Worm (Caenorhabditis elegans) whole organism, young adult: ENCODE data around the gene F21C10.4.

Experiments used
- B0035.1 ChIP-seq: sonication (generic microtip); optimal IDR thresholded peaks from 2 replicates; lab custom pipeline; 2016; ENCODE audit warnings: missing genetic modification characterization, mild to moderate bottlenecking, missing compliant biosample characterization, missing genotype, missing genetic modification reagents
- B0336.3 ChIP-seq: fragments of 200-800 bp; sonication (Bioruptor generic); IDR thresholded peaks from 2 replicates; pipeline ENCODE4 v1.3.6; 2022; ENCODE audit warnings: missing genetic modification characterization, missing compliant biosample characterization
- C06A6.2 ChIP-seq: fragments of 200-800 bp; sonication (Bioruptor generic); conservative IDR thresholded peaks from 2 replicates; pipeline ENCODE4 v1.3.6; 2022; ENCODE audit warnings: missing genetic modification characterization, missing compliant biosample characterization
- F10E7.11 ChIP-seq: sonication (generic microtip); optimal IDR thresholded peaks from 2 replicates; lab custom pipeline; 2017; ENCODE audit warnings: mild to moderate bottlenecking, missing genetic modification characterization, moderate library complexity, missing compliant biosample characterization
- F22D6.2 ChIP-seq: sonication (generic microtip); optimal IDR thresholded peaks from 2 replicates; lab custom pipeline; 2016; ENCODE audit warnings: mild to moderate bottlenecking, missing genetic modification characterization, missing compliant biosample characterization
- F23B12.7 ChIP-seq: sonication (generic microtip); optimal IDR thresholded peaks from 2 replicates; lab custom pipeline; 2017; ENCODE audit warnings: missing genetic modification characterization, mild to moderate bottlenecking, missing compliant biosample characterization, antibody characterized with exemption, moderate library complexity; ENCODE audit not compliant: insufficient read depth
- F33H1.4 ChIP-seq: fragments of 200-800 bp; sonication (Bioruptor generic); IDR thresholded peaks from 2 replicates; pipeline ENCODE4 v1.3.6; 2022; ENCODE audit warnings: missing genetic modification reagents, missing genetic modification characterization, missing compliant biosample characterization
- K12H6.12 ChIP-seq: fragments of 200-800 bp; sonication (Bioruptor generic); optimal IDR thresholded peaks from 2 replicates; lab custom pipeline; 2018; ENCODE audit warnings: mild to moderate bottlenecking, missing genetic modification characterization, missing compliant biosample characterization
- Y53G8AR.9 ChIP-seq: fragments of 200-800 bp; sonication (Bioruptor generic); conservative IDR thresholded peaks from 2 replicates; pipeline ENCODE4 v1.3.6; 2022; ENCODE audit warnings: missing genetic modification reagents, missing genetic modification characterization, missing compliant biosample characterization
- Y67H2A.10 ChIP-seq: fragments of 200-800 bp; sonication (Bioruptor generic); conservative IDR thresholded peaks from 2 replicates; pipeline ENCODE4 v1.3.6; 2022; ENCODE audit warnings: missing genetic modification reagents, missing genetic modification characterization, missing compliant biosample characterization
- Y95B8A.8 ChIP-seq: fragments of 200-800 bp; sonication (Bioruptor generic); IDR thresholded peaks from 2 replicates; pipeline ENCODE4 v1.3.6; 2022; ENCODE audit warnings: missing genetic modification reagents, missing genetic modification characterization, missing compliant biosample characterization
- ZK185.1 ChIP-seq: sonication (generic microtip); optimal IDR thresholded peaks from 2 replicates; lab custom pipeline; 2016; ENCODE audit warnings: mild to moderate bottlenecking, missing genetic modification characterization, missing compliant biosample characterization; ENCODE audit not compliant: poor library complexity, severe bottlenecking
- akir-1 ChIP-seq: fragments of 200-800 bp; sonication (Bioruptor generic); optimal IDR thresholded peaks from 2 replicates; lab custom pipeline; 2018; ENCODE audit warnings: mild to moderate bottlenecking, missing genetic modification characterization, moderate library complexity, missing compliant biosample characterization
- ama-1 ChIP-seq, 3 experiments: fragments of 150-350 bp in 1 of 3; sonication (generic microtip) in 2 of 3; optimal IDR thresholded peaks; 2 replicates each; lab custom pipeline; 2014 to 2018; ENCODE audit warnings: missing biosample characterization in 2 of 3, missing genetic modification characterization in 2 of 3, missing genetic modification reagents in 2 of 3
- cebp-1 ChIP-seq, 2 experiments: fragments of 200-800 bp in 1 of 2; sonication (Bioruptor generic) in 1 of 2; sonication (generic microtip) in 1 of 2; IDR thresholded peaks in 1 of 2; optimal IDR thresholded peaks in 1 of 2; 2 replicates each; pipeline versions ENCODE4 v1.3.6 to Lab custom; 2017 to 2022; ENCODE audit warnings: missing compliant biosample characterization in 2 of 2, missing genetic modification characterization in 2 of 2, mild to moderate bottlenecking in 1 of 2, missing genetic modification reagents in 1 of 2, moderate library complexity in 1 of 2
- ceh-100 ChIP-seq: fragments of 200-800 bp; sonication (Bioruptor generic); IDR thresholded peaks from 2 replicates; pipeline ENCODE4 v1.3.6; 2022; ENCODE audit warnings: missing genetic modification reagents, missing genetic modification characterization, missing compliant biosample characterization
- ceh-27 ChIP-seq: fragments of 200-800 bp; sonication (Bioruptor generic); optimal IDR thresholded peaks from 2 replicates; lab custom pipeline; 2018; ENCODE audit warnings: mild to moderate bottlenecking, missing genetic modification characterization, moderate library complexity, missing compliant biosample characterization
- ceh-91 ChIP-seq: fragments of 200-800 bp; sonication (Bioruptor generic); IDR thresholded peaks from 2 replicates; pipeline ENCODE4 v1.3.6; 2022; ENCODE audit warnings: missing genetic modification reagents, missing genetic modification characterization, missing compliant biosample characterization
- die-1 ChIP-seq: sonication (generic microtip); optimal IDR thresholded peaks from 2 replicates; lab custom pipeline; 2016; ENCODE audit warnings: missing genotype, mild to moderate bottlenecking, missing genetic modification characterization, missing compliant biosample characterization
- dpl-1 ChIP-seq: fragments of 150-350 bp; optimal IDR thresholded peaks from 2 replicates; lab custom pipeline; 2014; ENCODE audit warnings: missing biosample characterization, missing genetic modification reagents, missing genetic modification characterization
- efl-1 ChIP-seq: fragments of 150-350 bp; optimal IDR thresholded peaks from 2 replicates; lab custom pipeline; 2014; ENCODE audit warnings: missing biosample characterization, missing genetic modification reagents, missing genetic modification characterization
- ekl-4 ChIP-seq: fragments of 200-800 bp; sonication (Bioruptor generic); IDR thresholded peaks from 2 replicates; pipeline ENCODE4 v1.3.6; 2022; ENCODE audit warnings: missing genetic modification reagents, missing genetic modification characterization, missing compliant biosample characterization
- him-1 ChIP-seq: sonication (generic microtip); optimal IDR thresholded peaks from 2 replicates; lab custom pipeline; 2016; ENCODE audit warnings: missing genotype, missing genetic modification reagents, missing genetic modification characterization, missing compliant biosample characterization
- hlh-12 ChIP-seq: sonication (generic microtip); optimal IDR thresholded peaks from 2 replicates; lab custom pipeline; 2016; ENCODE audit warnings: missing genetic modification characterization, missing compliant biosample characterization
- hlh-26 ChIP-seq: fragments of 200-800 bp; sonication (Bioruptor generic); conservative IDR thresholded peaks from 2 replicates; pipeline ENCODE4 v1.3.6; 2022; ENCODE audit warnings: missing genetic modification reagents, missing genetic modification characterization, missing compliant biosample characterization
- let-607 ChIP-seq, 2 experiments: fragments of 200-800 bp in 1 of 2; sonication (Bioruptor generic) in 1 of 2; sonication (generic microtip) in 1 of 2; optimal IDR thresholded peaks; 2 replicates each; lab custom pipeline; 2016 to 2018; ENCODE audit warnings: mild to moderate bottlenecking in 2 of 2, missing compliant biosample characterization in 2 of 2, missing genetic modification characterization in 2 of 2, moderate library complexity in 2 of 2, missing genotype in 1 of 2
- lin-35 ChIP-seq, 3 experiments: fragments of 150-350 bp in 2 of 3; sonication (generic microtip) in 1 of 3; optimal IDR thresholded peaks; 2 replicates each; lab custom pipeline; 2014 to 2018; ENCODE audit warnings: missing biosample characterization in 3 of 3, missing genetic modification characterization in 3 of 3, missing genetic modification reagents in 3 of 3
- lin-40 ChIP-seq: sonication (generic microtip); optimal IDR thresholded peaks from 2 replicates; lab custom pipeline; 2016; ENCODE audit warnings: missing genetic modification characterization, mild to moderate bottlenecking, missing compliant biosample characterization, missing genotype, missing genetic modification reagents
- lsl-1 ChIP-seq: fragments of 200-800 bp; sonication (Bioruptor generic); optimal IDR thresholded peaks from 2 replicates; lab custom pipeline; 2018; ENCODE audit warnings: mild to moderate bottlenecking, missing genetic modification characterization, moderate library complexity, missing compliant biosample characterization
- madf-10 ChIP-seq: sonication (generic microtip); optimal IDR thresholded peaks from 2 replicates; lab custom pipeline; 2016; ENCODE audit warnings: mild to moderate bottlenecking, missing genetic modification characterization, missing compliant biosample characterization
- madf-3 ChIP-seq: fragments of 200-800 bp; sonication (Bioruptor generic); IDR thresholded peaks from 2 replicates; pipeline ENCODE4 v1.3.6; 2022; ENCODE audit warnings: missing genetic modification reagents, missing genetic modification characterization, missing compliant biosample characterization
- madf-6 ChIP-seq: fragments of 200-800 bp; sonication (Bioruptor generic); IDR thresholded peaks from 2 replicates; pipeline ENCODE4 v1.3.6; 2022; ENCODE audit warnings: missing genetic modification reagents, missing genetic modification characterization, missing compliant biosample characterization
- nfyb-1 ChIP-seq: fragments of 200-800 bp; sonication (Bioruptor generic); IDR thresholded peaks from 2 replicates; pipeline ENCODE4 v1.3.6; 2022; ENCODE audit warnings: missing genetic modification reagents, missing genetic modification characterization, missing compliant biosample characterization
- nhr-120 ChIP-seq: fragments of 200-800 bp; sonication (Bioruptor generic); IDR thresholded peaks from 2 replicates; pipeline ENCODE4 v1.3.6; 2022; ENCODE audit warnings: missing genetic modification characterization, missing compliant biosample characterization
- nhr-27 ChIP-seq: fragments of 200-800 bp; sonication (Bioruptor generic); optimal IDR thresholded peaks from 2 replicates; lab custom pipeline; 2018; ENCODE audit warnings: mild to moderate bottlenecking, missing genetic modification characterization, moderate library complexity, missing compliant biosample characterization
- pbrm-1 ChIP-seq: fragments of 200-800 bp; sonication (Bioruptor generic); IDR thresholded peaks from 2 replicates; pipeline ENCODE4 v1.3.6; 2022; ENCODE audit warnings: missing genetic modification reagents, missing genetic modification characterization, missing compliant biosample characterization
- pha-4 ChIP-seq: fragments of 150-350 bp; sonication (generic microtip); optimal IDR thresholded peaks from 2 replicates; lab custom pipeline; 2014; ENCODE audit warnings: missing biosample characterization, missing genetic modification reagents, missing genetic modification characterization
- rcor-1 ChIP-seq: fragments of 200-800 bp; sonication (Bioruptor generic); IDR thresholded peaks from 2 replicates; pipeline ENCODE4 v1.3.6; 2022; ENCODE audit warnings: missing genetic modification reagents, missing genetic modification characterization, missing compliant biosample characterization
- snpc-1.3 ChIP-seq: sonication (generic microtip); optimal IDR thresholded peaks from 2 replicates; lab custom pipeline; 2017; ENCODE audit warnings: missing genetic modification characterization, mild to moderate bottlenecking, missing compliant biosample characterization, antibody characterized with exemption, moderate library complexity, missing genotype, missing genetic modification reagents; ENCODE audit not compliant: insufficient read depth
- snpc-4 ChIP-seq, 5 experiments: fragments of 150-350 bp in 1 of 5; sonication (generic microtip) in 4 of 5; optimal IDR thresholded peaks; 2 replicates each; lab custom pipeline; 2014 to 2018; ENCODE audit warnings: missing genetic modification characterization in 5 of 5, missing biosample characterization in 3 of 5, antibody characterized with exemption in 2 of 5, mild to moderate bottlenecking in 2 of 5, missing compliant biosample characterization in 2 of 5, missing genotype in 2 of 5, moderate library complexity in 2 of 5, missing genetic modification reagents in 1 of 5
- tbp1 ChIP-seq: fragments of 200-800 bp; sonication (Bioruptor generic); optimal IDR thresholded peaks from 2 replicates; lab custom pipeline; 2018; ENCODE audit warnings: mild to moderate bottlenecking, missing genetic modification characterization, missing compliant biosample characterization
- tlf-1 ChIP-seq: fragments of 200-800 bp; sonication (Bioruptor generic); optimal IDR thresholded peaks from 2 replicates; lab custom pipeline; 2018; ENCODE audit warnings: mild to moderate bottlenecking, missing genetic modification characterization, missing compliant biosample characterization
- xnd-1 ChIP-seq: sonication (generic microtip); optimal IDR thresholded peaks from 2 replicates; lab custom pipeline; 2016; ENCODE audit warnings: missing genotype, missing genetic modification reagents, missing genetic modification characterization, missing compliant biosample characterization
- ztf-18 ChIP-seq: sonication (generic microtip); optimal IDR thresholded peaks from 2 replicates; lab custom pipeline; 2016; ENCODE audit warnings: missing genotype, mild to moderate bottlenecking, missing genetic modification characterization, missing compliant biosample characterization

Gene F21C10.4

DNA sequence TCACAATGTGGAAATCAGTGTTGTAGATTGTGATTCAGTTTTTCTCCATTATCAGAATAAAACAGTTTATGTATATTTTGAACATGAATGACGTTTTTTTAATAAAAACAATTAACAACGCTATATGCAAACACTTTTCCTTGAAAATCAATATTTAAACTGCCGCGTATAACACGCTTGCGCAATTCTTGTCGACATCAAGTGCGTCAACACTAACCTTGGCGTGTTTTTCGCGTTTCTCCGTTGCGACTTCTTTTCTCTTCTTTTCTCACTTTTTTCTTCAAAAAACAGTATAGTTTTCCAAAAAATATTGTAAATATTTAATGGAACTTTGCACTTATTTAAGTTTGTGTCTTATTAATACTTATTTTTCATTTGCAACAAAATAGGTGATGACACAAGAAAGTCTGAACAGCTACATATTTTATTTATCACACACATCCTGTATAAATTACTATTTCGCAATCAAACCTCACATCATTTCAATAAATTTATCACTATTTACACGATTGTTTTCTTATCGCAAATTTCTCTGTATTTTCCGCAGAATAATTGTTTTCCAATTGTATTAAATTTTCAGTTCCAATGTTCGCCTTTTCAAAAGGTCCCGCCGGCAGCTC is 48.9 kb downstream of the F21C10.4 start, which contains the start of gene spas-1 (continued):
- TF ChIP-seq die-1 (tag; lab: Kevin White, UChicago) (peak; percentile 3), tbp1 (peak; percentile 67), hlh-26 (GFP tag; lab: Robert Waterston, UW) (no peak), madf-10 (peak; percentile 52), rcor-1 (GFP tag; lab: Robert Waterston, UW) (peak; percentile 85), F10E7.11 (tag; lab: Kevin White, UChicago) (no peak), B0336.3 (peak; percentile 67), C06A6.2 (GFP tag; lab: Robert Waterston, UW) (peak; percentile 69), hlh-12 (tag; lab: Kevin White, UChicago) (no peak), Y53G8AR.9 (GFP tag; lab: Robert Waterston, UW) (0 out of 2 replicates have a peak, but pooled peaks have one; percentile 22), ZK185.1 (peak; percentile 46), lin-35 (GFP tag; optimal IDR thresholded peaks at IDR 0.05; lab: Kevin White, UChicago) (peak; percentile 23 to 96 (median 81)), pha-4 (peak; percentile 81), dpl-1 (GFP tag; lab: Kevin White, UChicago) (peak; percentile 91), snpc-4 (GFP tag; optimal IDR thresholded peaks at IDR 0.05; lab: Kevin White, UChicago) (no peak), snpc-4 (tag; optimal IDR thresholded peaks at IDR 0.05; lab: Kevin White, UChicago) (peak in 1 of 4 experiments; percentile 76), lin-40 (tag; lab: Kevin White, UChicago) (peak; percentile 86), K12H6.12 (peak; percentile 48), nhr-27 (tag; lab: Kevin White, UChicago) (no peak), Y67H2A.10 (GFP tag; lab: Robert Waterston, UW) (no peak), ztf-18 (tag; lab: Kevin White, UChicago) (peak; percentile 98), ama-1 (optimal IDR thresholded peaks at IDR 0.05; lab: Kevin White, UChicago) (no peak), ama-1 (GFP tag; optimal IDR thresholded peaks at IDR 0.05; lab: Kevin White, UChicago) (no peak), snpc-1.3 (no peak), let-607 (tag; optimal IDR thresholded peaks at IDR 0.05; lab: Kevin White, UChicago) (peak in 1 of 2 experiments; percentile 47), F23B12.7 (tag; lab: Kevin White, UChicago) (peak; percentile 88), Y95B8A.8 (GFP tag; lab: Robert Waterston, UW) (no peak), ceh-100 (GFP tag; lab: Robert Waterston, UW) (peak; percentile 34; the same call in 1 of the 2 replicates), F22D6.2 (tag; lab: Kevin White, UChicago) (peak; percentile 26), xnd-1 (peak; percentile 40), lsl-1 (peak; percentile 54), B0035.1 (tag; lab: Kevin White, UChicago) (peak; percentile 10), F33H1.4 (peak; percentile 52), ceh-91 (GFP tag; lab: Robert Waterston, UW) (no peak), nfyb-1 (GFP tag; lab: Robert Waterston, UW) (peak; percentile 56; the same call in 1 of the 2 replicates), ceh-27 (peak; percentile 56), tlf-1 (GFP tag; lab: Kevin White, UChicago) (peak; percentile 68), akir-1 (no peak), cebp-1 (GFP tag; IDR thresholded peaks at IDR 0.05; lab: Robert Waterston, UW) (0 out of 2 replicates have a peak, but pooled peaks have one; percentile 37), cebp-1 (tag; optimal IDR thresholded peaks at IDR 0.05; lab: Kevin White, UChicago) (peak; percentile 89), madf-6 (GFP tag; lab: Robert Waterston, UW) (peak; percentile 72), him-1 (tag; lab: Kevin White, UChicago) (peak; percentile 7), ekl-4 (GFP tag; lab: Robert Waterston, UW) (peak; percentile 70; the same call in 1 of the 2 replicates), efl-1 (GFP tag; lab: Kevin White, UChicago) (peak; percentile 79), madf-3 (0 out of 2 replicates have a peak, but pooled peaks have one; percentile 5), pbrm-1 (GFP tag; lab: Robert Waterston, UW) (peak; percentile 83; the same call in 1 of the 2 replicates), nhr-120 (GFP tag; lab: Robert Waterston, UW) (no peak)
